Worm (Caenorhabditis elegans) whole organism, late embryonic: Measurements from ENCODE around the gene col-79.

Experiments
- elt-2 ChIP-seq: sonication (generic microtip); optimal IDR thresholded peaks from 2 replicates; lab custom pipeline; 2016; ENCODE audit warnings: missing genetic modification reagents, missing genetic modification characterization, missing compliant biosample characterization
- hlh-8 ChIP-seq: sonication (generic microtip); optimal IDR thresholded peaks from 2 replicates; lab custom pipeline; 2016; ENCODE audit warnings: missing genotype, missing genetic modification characterization, missing compliant biosample characterization
- pha-4 ChIP-seq: fragments of 150-350 bp; optimal IDR thresholded peaks from 2 replicates; lab custom pipeline; 2018; ENCODE audit warnings: missing biosample characterization, missing genetic modification reagents, missing genetic modification characterization

ce11 chrII:10706901-10707300, 3.5 kb downstream of the col-79 start, which contains the start of gene col-80:
- TF ChIP-seq hlh-8 (no peak), pha-4 (tag; lab: Kevin White, UChicago) (no peak), elt-2 (tag; lab: Kevin White, UChicago) (no peak)
